Fruit fly (Drosophila melanogaster) whole organism, embryonic: ENCODE measurements around the gene CG17221.

Experiments used
- Adf1 ChIP-seq: fragments of 200-800 bp; sonication (Bioruptor generic); IDR thresholded peaks from 2 replicates; pipeline ENCODE4 v1.3.6; 2022; ENCODE audit warnings: missing biosample characterization, missing genetic modification characterization
- Antp ChIP-seq: fragments of 200-800 bp; sonication (Bioruptor generic); optimal IDR thresholded peaks from 3 replicates; lab custom pipeline; 2016; ENCODE audit warnings: missing biosample characterization, missing genetic modification characterization
- B-H2 ChIP-seq: fragments of 200-800 bp; sonication (Bioruptor generic); optimal IDR thresholded peaks from 2 replicates; lab custom pipeline; 2018; ENCODE audit warnings: missing biosample characterization, mild to moderate bottlenecking, missing genetic modification characterization
- Bgb ChIP-seq: fragments of 200-800 bp; sonication (Bioruptor generic); IDR thresholded peaks from 2 replicates; pipeline ENCODE4 v1.3.6; 2022; ENCODE audit warnings: missing biosample characterization, missing genetic modification characterization; ENCODE audit not compliant: partially characterized antibody
- CG11085 ChIP-seq: fragments of 200-800 bp; sonication (Bioruptor generic); IDR thresholded peaks from 2 replicates; pipeline ENCODE4 v1.3.6; 2022; ENCODE audit warnings: missing biosample characterization, missing genetic modification characterization
- CG14965 ChIP-seq: fragments of 200-800 bp; sonication (Bioruptor generic); optimal IDR thresholded peaks from 2 replicates; lab custom pipeline; 2016; ENCODE audit warnings: missing biosample characterization, missing genetic modification characterization, borderline replicate concordance
- CG15601 ChIP-seq: fragments of 200-800 bp; sonication (Bioruptor generic); optimal IDR thresholded peaks from 3 replicates; lab custom pipeline; 2019; ENCODE audit warnings: missing biosample characterization, mild to moderate bottlenecking, missing genetic modification characterization, moderate library complexity
- CG16863 ChIP-seq: fragments of 200-800 bp; sonication (Bioruptor generic); optimal IDR thresholded peaks from 3 replicates; lab custom pipeline; 2016; ENCODE audit warnings: missing biosample characterization, missing genetic modification characterization
- CG2889 ChIP-seq: fragments of 200-800 bp; sonication (Bioruptor generic); IDR thresholded peaks from 3 replicates; pipeline ENCODE4 v1.3.6; 2022; ENCODE audit warnings: missing biosample characterization, missing genetic modification characterization
- CG34224 ChIP-seq: fragments of 200-800 bp; sonication (Bioruptor generic); IDR thresholded peaks from 3 replicates; pipeline ENCODE4 v1.3.6; 2022; ENCODE audit warnings: missing biosample characterization, missing genetic modification characterization; ENCODE audit not compliant: partially characterized antibody
- CG4424 ChIP-seq: fragments of 200-800 bp; sonication (Bioruptor generic); optimal IDR thresholded peaks from 3 replicates; lab custom pipeline; 2016; ENCODE audit warnings: missing biosample characterization, missing genetic modification characterization
- CG5245 ChIP-seq: fragments of 200-800 bp; sonication (Bioruptor generic); optimal IDR thresholded peaks from 3 replicates; lab custom pipeline; 2016; ENCODE audit warnings: missing biosample characterization, missing genetic modification characterization
- CG6654 ChIP-seq: fragments of 200-800 bp; sonication (Bioruptor generic); optimal IDR thresholded peaks from 2 replicates; lab custom pipeline; 2017; ENCODE audit warnings: missing biosample characterization, mild to moderate bottlenecking, missing genetic modification characterization
- CG9727 ChIP-seq: fragments of 200-800 bp; sonication (Bioruptor generic); optimal IDR thresholded peaks from 3 replicates; lab custom pipeline; 2017; ENCODE audit warnings: missing biosample characterization, mild to moderate bottlenecking, missing genetic modification characterization
- CHES-1-like ChIP-seq: fragments of 200-800 bp; sonication (Bioruptor generic); optimal IDR thresholded peaks from 2 replicates; lab custom pipeline; 2016; ENCODE audit warnings: missing biosample characterization, missing genetic modification characterization
- CkIIα-i1 ChIP-seq: fragments of 200-800 bp; sonication (Bioruptor generic); IDR thresholded peaks from 2 replicates; pipeline ENCODE4 v1.3.6; 2022; ENCODE audit warnings: missing biosample characterization, missing genetic modification characterization
- D19A ChIP-seq: fragments of 200-800 bp; optimal IDR thresholded peaks from 3 replicates; lab custom pipeline; 2019; ENCODE audit warnings: missing biosample characterization, mild to moderate bottlenecking, missing genetic modification characterization, moderate library complexity
- Deaf1 ChIP-seq: fragments of 200-800 bp; optimal IDR thresholded peaks from 3 replicates; lab custom pipeline; 2019; ENCODE audit warnings: missing biosample characterization, mild to moderate bottlenecking, missing genetic modification characterization, moderate library complexity
- E2f1 ChIP-seq: fragments of 200-800 bp; sonication (Bioruptor generic); IDR thresholded peaks from 2 replicates; pipeline ENCODE4 v1.3.6; 2022; ENCODE audit warnings: missing biosample characterization, missing genetic modification characterization
- Elba2 ChIP-seq: fragments of 200-800 bp; sonication (Bioruptor generic); optimal IDR thresholded peaks from 3 replicates; lab custom pipeline; 2016; ENCODE audit warnings: missing biosample characterization, missing genetic modification characterization
- Ets65A ChIP-seq: fragments of 200-800 bp; sonication (Bioruptor generic); peaks from one replicate; lab custom pipeline; 2016; ENCODE audit warnings: missing biosample characterization, missing genetic modification characterization
- GATAe ChIP-seq: fragments of 200-800 bp; sonication (Bioruptor generic); conservative IDR thresholded peaks from 2 replicates; pipeline ENCODE4 v1.3.6; 2022; ENCODE audit warnings: missing biosample characterization, missing genetic modification characterization
- HLH54F ChIP-seq: fragments of 200-800 bp; sonication (Bioruptor generic); optimal IDR thresholded peaks from 3 replicates; lab custom pipeline; 2016; ENCODE audit warnings: missing biosample characterization, missing genetic modification characterization
- Hmr ChIP-seq: fragments of 200-800 bp; sonication (Bioruptor generic); optimal IDR thresholded peaks from 3 replicates; lab custom pipeline; 2017; ENCODE audit warnings: mild to moderate bottlenecking, missing biosample characterization, missing genetic modification reagents, missing genetic modification characterization
- Jarid2 ChIP-seq: fragments of 200-800 bp; sonication (Bioruptor generic); optimal IDR thresholded peaks from 3 replicates; lab custom pipeline; 2017; ENCODE audit warnings: mild to moderate bottlenecking, missing biosample characterization, missing genetic modification reagents, missing genetic modification characterization
- Lim3 ChIP-seq: fragments of 200-800 bp; sonication (Bioruptor generic); IDR thresholded peaks from 2 replicates; pipeline ENCODE4 v1.3.6; 2022; ENCODE audit warnings: missing biosample characterization, missing genetic modification characterization
- MBD-R2 ChIP-seq: fragments of 200-800 bp; sonication (Bioruptor generic); IDR thresholded peaks from 2 replicates; pipeline ENCODE4 v1.3.6; 2022; ENCODE audit warnings: missing biosample characterization, missing genetic modification characterization
- Mad ChIP-seq: fragments of 200-800 bp; sonication (Bioruptor generic); optimal IDR thresholded peaks from 2 replicates; lab custom pipeline; 2016; ENCODE audit warnings: missing biosample characterization, missing genetic modification characterization
- Max ChIP-seq: fragments of 200-800 bp; sonication (Bioruptor generic); optimal IDR thresholded peaks from 2 replicates; lab custom pipeline; 2016; ENCODE audit warnings: missing biosample characterization, mild to moderate bottlenecking, missing genetic modification characterization
- Mrtf ChIP-seq: fragments of 200-800 bp; sonication (Bioruptor generic); IDR thresholded peaks from 3 replicates; pipeline ENCODE4 v1.3.6; 2022; ENCODE audit warnings: missing biosample characterization, missing genetic modification characterization
- NFAT ChIP-seq: fragments of 200-800 bp; sonication (Bioruptor generic); IDR thresholded peaks from 2 replicates; pipeline ENCODE4 v1.3.6; 2022; ENCODE audit warnings: missing biosample characterization, missing genetic modification characterization
- Oli ChIP-seq: fragments of 200-800 bp; sonication (Bioruptor generic); optimal IDR thresholded peaks from 2 replicates; lab custom pipeline; 2018; ENCODE audit warnings: missing biosample characterization, mild to moderate bottlenecking, missing genetic modification characterization, moderate library complexity
- Ptx1 ChIP-seq: fragments of 200-800 bp; sonication (Bioruptor generic); IDR thresholded peaks from 2 replicates; pipeline ENCODE4 v1.3.6; 2022; ENCODE audit warnings: missing biosample characterization, missing genetic modification characterization
- TFAM ChIP-seq: fragments of 200-800 bp; sonication (Bioruptor generic); optimal IDR thresholded peaks from 2 replicates; lab custom pipeline; 2017; ENCODE audit warnings: missing biosample characterization, missing genetic modification characterization, inconsistent platforms
- bcd ChIP-seq: fragments of 200-800 bp; sonication (Bioruptor generic); optimal IDR thresholded peaks from 2 replicates; lab custom pipeline; 2017; ENCODE audit warnings: missing biosample characterization, mild to moderate bottlenecking, missing genetic modification characterization
- bigmax ChIP-seq: fragments of 200-800 bp; sonication (Bioruptor generic); optimal IDR thresholded peaks from 2 replicates; lab custom pipeline; 2018; ENCODE audit warnings: missing biosample characterization, mild to moderate bottlenecking, missing genetic modification characterization
- br ChIP-seq: fragments of >200 bp; optimal IDR thresholded peaks from 2 replicates; lab custom pipeline; 2017
- crp ChIP-seq, 2 experiments: fragments of 200-800 bp; sonication (Bioruptor generic); optimal IDR thresholded peaks; 2 replicates in 1 of 2; 3 replicates in 1 of 2; lab custom pipeline; 2017; ENCODE audit warnings: missing biosample characterization in 2 of 2, missing genetic modification characterization in 2 of 2, mild to moderate bottlenecking in 1 of 2, moderate library complexity in 1 of 2
- fd102C ChIP-seq: fragments of 200-800 bp; sonication (Bioruptor generic); optimal IDR thresholded peaks from 2 replicates; lab custom pipeline; 2018; ENCODE audit warnings: missing biosample characterization, mild to moderate bottlenecking, missing genetic modification characterization, moderate library complexity
- gce ChIP-seq: fragments of 200-800 bp; sonication (Bioruptor generic); IDR thresholded peaks from 3 replicates; pipeline ENCODE4 v1.3.6; 2022; ENCODE audit warnings: missing biosample characterization, missing genetic modification characterization
- jing ChIP-seq: fragments of 200-800 bp; sonication (Bioruptor generic); optimal IDR thresholded peaks from 2 replicates; lab custom pipeline; 2018; ENCODE audit warnings: missing biosample characterization, mild to moderate bottlenecking, missing genetic modification characterization
- ken ChIP-seq: fragments of 200-800 bp; sonication (Bioruptor generic); IDR thresholded peaks from 3 replicates; pipeline ENCODE4 v1.3.6; 2022; ENCODE audit warnings: missing biosample characterization, missing genetic modification characterization
- klu ChIP-seq: fragments of 200-800 bp; sonication (Bioruptor generic); IDR thresholded peaks from 2 replicates; pipeline ENCODE4 v1.3.6; 2022; ENCODE audit warnings: missing biosample characterization, missing genetic modification characterization
- lilli ChIP-seq: fragments of 200-800 bp; sonication (Bioruptor generic); optimal IDR thresholded peaks from 3 replicates; lab custom pipeline; 2016; ENCODE audit warnings: missing biosample characterization, missing genetic modification characterization
- lola ChIP-seq, 3 experiments: fragments of >200 bp in 2 of 3; fragments of 200-800 bp in 1 of 3; sonication (Bioruptor generic) in 1 of 3; optimal IDR thresholded peaks; 2 replicates each; lab custom pipeline; 2017 to 2019; ENCODE audit warnings: missing biosample characterization in 3 of 3, missing genetic modification characterization in 3 of 3, mild to moderate bottlenecking in 1 of 3, moderate library complexity in 1 of 3
- nmo ChIP-seq: fragments of 200-800 bp; sonication (Bioruptor generic); optimal IDR thresholded peaks from 2 replicates; lab custom pipeline; 2018; ENCODE audit warnings: missing biosample characterization, mild to moderate bottlenecking, missing genetic modification characterization, moderate library complexity
- prd ChIP-seq, 3 experiments: fragments of >200 bp in 2 of 3; fragments of 200-800 bp in 1 of 3; sonication (Bioruptor generic) in 1 of 3; optimal IDR thresholded peaks in 2 of 3; IDR thresholded peaks in 1 of 3; 2 replicates in 2 of 3; 3 replicates in 1 of 3; pipeline versions ENCODE4 v1.3.6 to Lab custom; 2017 to 2022; ENCODE audit warnings: missing biosample characterization in 1 of 3, missing genetic modification characterization in 1 of 3
- pros ChIP-seq: fragments of 200-800 bp; sonication (Bioruptor generic); optimal IDR thresholded peaks from 3 replicates; lab custom pipeline; 2019; ENCODE audit warnings: missing biosample characterization, mild to moderate bottlenecking, missing genetic modification characterization, moderate library complexity
- sisA ChIP-seq: fragments of 200-800 bp; sonication (Bioruptor generic); IDR thresholded peaks from 2 replicates; pipeline ENCODE4 v1.3.6; 2022; ENCODE audit warnings: missing biosample characterization, missing genetic modification characterization
- sob ChIP-seq: fragments of 200-800 bp; sonication (Bioruptor generic); IDR thresholded peaks from 2 replicates; pipeline ENCODE4 v1.3.6; 2022; ENCODE audit warnings: missing biosample characterization, missing genetic modification characterization
- sr ChIP-seq: fragments of 200-800 bp; sonication (Bioruptor generic); IDR thresholded peaks from 3 replicates; pipeline ENCODE4 v1.3.6; 2022; ENCODE audit warnings: missing biosample characterization, missing genetic modification characterization
- stwl ChIP-seq: fragments of 200-800 bp; sonication (Bioruptor generic); optimal IDR thresholded peaks from 3 replicates; lab custom pipeline; 2018; ENCODE audit warnings: missing biosample characterization, mild to moderate bottlenecking, missing genetic modification characterization, moderate library complexity

CG17221 gene

dm6 chr2L:2999113-2999512, 40.7 kb upstream of the CG17221 start, which contains the start of gene Ccdc85 (continued):
- TF ChIP-seq Adf1 (GFP tag; lab: Robert Waterston, UW) = no peak
- TF ChIP-seq Bgb (GFP tag; lab: Robert Waterston, UW) = peak; percentile 98
- TF ChIP-seq bigmax (GFP tag; lab: Kevin White, UChicago) = no peak
- TF ChIP-seq prd (optimal IDR thresholded peaks at IDR 0.05; lab: Kevin White, UChicago) = no peak
- TF ChIP-seq prd (GFP tag; IDR thresholded peaks at IDR 0.05; lab: Robert Waterston, UW) = no peak
- no peak for TF ChIP-seq jing (GFP tag; lab: Kevin White, UChicago)
- TF ChIP-seq B-H2 (GFP tag; lab: Kevin White, UChicago) = peak; percentile 30
- TF ChIP-seq Lim3 (GFP tag; lab: Robert Waterston, UW) = no peak
- TF ChIP-seq MBD-R2 (GFP tag; lab: Robert Waterston, UW) = peak; percentile 36; the same call in 1 of the 2 replicates
- no peak for TF ChIP-seq klu (GFP tag; lab: Robert Waterston, UW)
- TF ChIP-seq Oli (tag; lab: Kevin White, UChicago) = no peak
- TF ChIP-seq CG11085 (GFP tag; lab: Robert Waterston, UW) = no peak
- no peak for TF ChIP-seq br (lab: Kevin White, UChicago)
- no peak for TF ChIP-seq ken (GFP tag; lab: Robert Waterston, UW)
- TF ChIP-seq GATAe = no peak
- TF ChIP-seq Jarid2 (GFP tag; lab: Kevin White, UChicago) = peak; percentile 94
- no peak for TF ChIP-seq CG9727 (GFP tag; lab: Kevin White, UChicago)
- TF ChIP-seq sisA (GFP tag; lab: Robert Waterston, UW) = no peak
- 0 out of 3 replicates have a peak, but pooled peaks have one; percentile 18 for TF ChIP-seq sr (GFP tag; lab: Robert Waterston, UW)
- TF ChIP-seq CG15601 = peak; percentile 84
- TF ChIP-seq NFAT (GFP tag; lab: Robert Waterston, UW) = no peak
- no peak for TF ChIP-seq sob (GFP tag; lab: Robert Waterston, UW)
- no peak for TF ChIP-seq CG2889
- TF ChIP-seq CHES-1-like = peak; percentile 17
- TF ChIP-seq Ets65A (GFP tag; lab: Kevin White, UChicago) = no peak
- TF ChIP-seq bcd = no peak
- no peak for TF ChIP-seq Antp
- no peak for TF ChIP-seq Ptx1
- no peak for TF ChIP-seq crp (GFP tag; optimal IDR thresholded peaks at IDR 0.05; lab: Kevin White, UChicago)
- TF ChIP-seq stwl (tag; lab: Kevin White, UChicago) = peak; percentile 94
- peak; percentile 15 for TF ChIP-seq nmo
- no peak for TF ChIP-seq Mrtf (GFP tag; lab: Robert Waterston, UW)
- TF ChIP-seq lilli (GFP tag; lab: Kevin White, UChicago) = peak; percentile 22
- no peak for TF ChIP-seq Hmr (GFP tag; lab: Kevin White, UChicago)
- TF ChIP-seq gce (GFP tag; lab: Robert Waterston, UW) = no peak
- TF ChIP-seq CG34224 = peak; percentile 97
- TF ChIP-seq CG4424 (GFP tag; lab: Kevin White, UChicago) = no peak
- TF ChIP-seq Deaf1 = no peak
- TF ChIP-seq CG14965 = no peak
- TF ChIP-seq CG6654 = no peak
- peak; percentile 21 for TF ChIP-seq Mad
- TF ChIP-seq E2f1 (GFP tag; lab: Robert Waterston, UW) = no peak
- TF ChIP-seq pros (GFP tag; lab: Kevin White, UChicago) = no peak
- TF ChIP-seq lola (GFP tag; optimal IDR thresholded peaks at IDR 0.05; lab: Kevin White, UChicago) = no peak
- TF ChIP-seq D19A (tag; lab: Kevin White, UChicago) = no peak
- TF ChIP-seq Max (GFP tag; lab: Kevin White, UChicago) = no peak
- TF ChIP-seq HLH54F = no peak
- no peak for TF ChIP-seq CG16863 (GFP tag; lab: Kevin White, UChicago)
- TF ChIP-seq CkIIα-i1 = no peak
- no peak for TF ChIP-seq TFAM (GFP tag; lab: Kevin White, UChicago)
- no peak for TF ChIP-seq Elba2
- TF ChIP-seq fd102C (GFP tag; lab: Kevin White, UChicago) = no peak
- TF ChIP-seq CG5245 (GFP tag; lab: Kevin White, UChicago) = no peak
